Worm (Caenorhabditis elegans): ENCODE data around the gene Y105C5A.1268.
A peak's percentile ranks its signal among the peaks of the same experiment; 100 is the strongest.
"Not testable (repeated sequence)": the region's sequence is repeated elsewhere in the genome, so short reads cannot be mapped to it uniquely, and the experiment has no call there.

Y105C5A.1268 gene

DNA sequence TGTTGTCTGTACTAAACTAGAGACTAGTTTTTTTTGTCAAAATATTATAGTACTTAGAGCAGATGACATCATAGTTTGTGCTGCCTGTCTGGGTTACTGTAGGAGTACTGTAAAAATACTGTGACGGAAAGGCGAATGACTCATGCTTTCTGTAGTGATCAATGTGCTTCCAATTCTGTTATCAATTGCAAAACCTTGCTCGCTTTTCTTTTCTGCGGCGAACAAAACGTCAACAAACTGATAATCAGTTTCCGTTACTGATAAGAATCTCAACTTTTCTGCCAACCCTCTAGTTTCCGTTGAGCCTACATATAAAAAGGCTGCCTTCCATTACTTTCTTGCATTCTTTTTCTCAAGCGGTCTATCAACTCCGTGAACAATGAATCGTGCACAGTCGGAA lies 5.4 kb downstream of the Y105C5A.1268 start, which contains the start of gene Y105C5A.13:
Y105C5A.13 (plus strand) TSS at position 380 of the 400 bp plus-strand sequence.
- TF ChIP-seq dao-5 (tag; optimal IDR thresholded peaks at IDR 0.05) (no peak), W03F9.2 (tag; optimal IDR thresholded peaks at IDR 0.05) (no peak), him-1 (tag; optimal IDR thresholded peaks at IDR 0.05) (no peak)

DNA sequence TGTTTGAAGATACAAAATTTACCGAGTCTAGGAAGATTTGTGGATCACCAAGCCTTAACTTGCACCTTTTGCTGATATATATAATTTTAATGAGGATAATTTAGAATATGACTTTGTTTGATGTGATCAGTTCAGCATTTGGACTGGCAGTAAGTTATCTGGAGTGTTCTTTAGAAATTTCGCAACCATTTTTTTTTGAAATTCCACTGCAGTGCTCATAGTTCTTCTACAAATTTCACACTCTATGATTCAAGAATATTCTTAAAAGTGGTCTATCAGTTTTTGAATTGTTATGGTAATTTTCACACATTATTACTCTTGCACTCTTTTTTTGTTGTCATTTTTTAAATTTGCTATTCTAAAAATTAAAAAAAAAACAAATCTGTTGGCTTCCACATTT lies 7.0 kb downstream of the Y105C5A.1268 start:
- TF ChIP-seq W03F9.2 (tag; optimal IDR thresholded peaks at IDR 0.05): no peak
- no peak for TF ChIP-seq him-1 (tag; optimal IDR thresholded peaks at IDR 0.05)
- TF ChIP-seq dao-5 (tag; optimal IDR thresholded peaks at IDR 0.05): no peak

DNA sequence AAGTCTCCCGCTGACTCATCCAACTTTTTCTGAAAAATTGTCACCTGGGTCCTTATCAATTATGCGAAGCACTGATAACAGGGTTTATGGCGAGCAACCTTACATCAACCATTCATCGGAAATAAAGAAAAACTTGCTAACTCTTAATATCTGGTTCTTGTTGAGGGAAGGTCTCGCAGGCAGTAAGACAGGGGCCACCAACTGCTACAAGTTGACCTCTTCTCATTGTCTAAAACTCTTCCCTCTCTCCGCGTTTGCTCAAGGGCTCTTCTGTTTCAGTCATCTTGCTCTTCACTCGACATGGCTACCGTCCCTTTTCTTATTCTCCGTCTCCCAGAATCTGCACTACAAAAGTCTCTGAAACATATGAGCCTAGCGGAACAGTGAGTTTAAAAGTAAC lies 10.8 kb downstream of the Y105C5A.1268 start, which contains the start of gene Y105C5A.10:
Y105C5A.10 (plus strand) TSS at position 301 of the 400 bp plus-strand sequence.
- not testable (repeated sequence) for TF ChIP-seq dao-5, him-1, W03F9.2 (tag; optimal IDR thresholded peaks at IDR 0.05)

DNA sequence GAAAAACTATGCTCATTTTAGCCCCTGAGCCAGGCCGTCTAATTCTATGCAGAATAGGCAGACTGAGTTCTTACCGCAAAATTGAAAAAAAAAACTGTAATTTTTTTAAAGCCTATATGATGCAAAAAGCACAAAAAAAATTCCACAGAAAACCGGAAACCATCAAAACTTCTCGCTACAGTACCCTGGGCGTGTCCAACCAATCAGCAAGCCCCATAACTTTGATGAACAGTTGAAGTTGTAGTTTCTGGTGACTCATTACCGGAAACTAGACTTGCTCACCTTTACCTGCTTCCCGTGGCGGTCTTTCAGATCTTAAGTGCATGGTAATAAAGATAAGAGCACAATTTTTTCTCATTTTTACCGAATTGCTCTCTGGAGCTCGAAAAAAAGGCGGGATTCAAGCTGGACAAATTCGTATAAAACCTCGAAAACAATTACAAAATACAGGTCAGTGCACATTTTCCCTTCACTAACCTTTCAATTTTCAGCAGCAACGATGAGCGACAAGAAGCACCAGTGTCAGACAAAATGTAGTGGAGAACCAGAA lies 12.0 kb downstream of the Y105C5A.1268 start, which contains the start of gene Y105C5A.1274:
Y105C5A.1274 (plus strand) TSS at position 500 of the 550 bp plus-strand sequence.
- TF ChIP-seq dao-5, him-1, W03F9.2 (tag; optimal IDR thresholded peaks at IDR 0.05): not testable (repeated sequence)

DNA sequence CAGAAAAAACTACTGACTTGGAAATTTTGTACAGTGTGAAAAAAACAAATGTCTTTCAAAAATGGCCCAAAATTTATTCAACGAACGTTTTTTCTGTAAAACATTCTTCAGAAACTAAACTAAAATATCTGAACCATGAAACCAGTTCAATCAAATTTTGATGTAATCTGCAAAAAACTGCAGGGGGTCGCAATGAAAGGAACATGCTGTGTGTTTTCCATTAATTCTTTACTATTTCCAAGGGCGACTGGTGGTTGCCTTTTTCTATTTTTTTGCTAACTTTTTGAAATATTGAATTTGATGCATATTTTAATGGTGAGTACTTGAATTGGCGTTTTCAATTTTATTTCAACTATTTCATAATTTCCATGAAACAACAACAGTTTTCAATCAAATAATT lies 15.1 kb downstream of the Y105C5A.1268 start, which contains the start of gene Y105C5A.9:
Y105C5A.9 (plus strand) TSS at position 301 of the 400 bp plus-strand sequence.
- TF ChIP-seq dao-5 (tag; optimal IDR thresholded peaks at IDR 0.05) (no peak), him-1 (tag; optimal IDR thresholded peaks at IDR 0.05) (no peak), W03F9.2 (tag; optimal IDR thresholded peaks at IDR 0.05) (no peak)

DNA sequence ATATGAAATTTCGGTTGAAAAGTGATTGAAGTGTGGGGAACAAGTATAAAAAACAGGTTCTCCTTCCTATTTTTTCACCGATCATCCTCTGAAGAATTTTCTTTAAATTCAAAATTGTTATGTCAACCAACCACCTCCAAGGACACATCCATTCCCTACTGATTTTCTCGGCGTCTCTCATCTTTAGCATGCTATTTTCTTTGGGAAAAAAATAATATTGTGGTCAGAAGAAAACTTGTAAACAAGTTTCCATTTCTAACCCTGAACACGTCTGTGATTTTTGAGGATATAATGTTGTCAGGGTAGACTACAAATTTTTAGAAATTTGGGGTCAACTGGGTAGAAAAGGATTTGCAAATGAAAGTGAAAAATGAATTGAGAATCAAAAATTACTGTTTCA lies 28.6 kb downstream of the Y105C5A.1268 start:
- TF ChIP-seq him-1 (tag; optimal IDR thresholded peaks at IDR 0.05): no peak
- no peak for TF ChIP-seq dao-5 (tag; optimal IDR thresholded peaks at IDR 0.05)
- no peak for TF ChIP-seq W03F9.2 (tag; optimal IDR thresholded peaks at IDR 0.05)

DNA sequence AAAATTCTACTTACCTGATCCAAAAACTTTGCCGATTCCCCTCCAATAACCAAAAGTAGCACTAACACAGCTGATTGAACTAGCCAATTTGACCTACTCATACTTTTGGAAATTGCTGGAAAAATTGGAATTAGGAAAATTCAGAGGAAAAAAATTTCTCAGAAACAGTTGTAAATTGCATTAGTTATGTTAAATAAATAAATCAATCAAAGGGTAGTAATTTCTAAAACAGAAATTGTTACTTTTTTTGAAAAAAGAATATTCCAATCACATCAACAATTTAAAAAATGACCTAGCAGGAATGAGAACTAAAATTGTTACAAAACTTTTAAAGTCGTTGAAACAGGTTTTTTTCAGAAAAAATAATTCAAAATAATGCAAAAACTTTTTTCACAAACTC lies 29.3 kb downstream of the Y105C5A.1268 start, which contains the start of gene Y105C5A.8:
Y105C5A.8 (minus strand) TSS at position 101 of the 400 bp plus-strand sequence.
- TF ChIP-seq him-1 (tag; optimal IDR thresholded peaks at IDR 0.05) (no peak), dao-5 (tag; optimal IDR thresholded peaks at IDR 0.05) (no peak), W03F9.2 (tag; optimal IDR thresholded peaks at IDR 0.05) (no peak)

DNA sequence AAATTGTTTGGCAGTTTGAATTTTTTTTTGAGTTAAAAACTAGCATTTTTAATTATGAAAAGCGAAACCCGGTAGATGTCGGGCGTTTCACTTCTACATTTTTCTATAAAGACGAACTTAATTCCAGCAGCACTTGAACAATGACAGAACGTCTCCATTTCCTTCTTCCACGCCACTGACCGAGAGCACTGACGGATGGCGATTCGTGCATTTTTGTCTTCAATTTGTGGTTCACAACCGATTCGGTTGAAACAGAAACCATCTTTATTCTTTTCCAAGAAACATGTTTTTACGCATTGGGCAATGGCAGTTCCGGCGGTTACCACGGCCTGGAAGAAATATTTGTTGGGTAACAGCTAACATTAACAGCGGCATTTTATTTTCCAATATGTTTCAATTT lies 33.1 kb downstream of the Y105C5A.1268 start:
- TF ChIP-seq dao-5 (tag; optimal IDR thresholded peaks at IDR 0.05) (no peak), W03F9.2 (tag; optimal IDR thresholded peaks at IDR 0.05) (no peak), him-1 (tag; optimal IDR thresholded peaks at IDR 0.05) (no peak)

DNA sequence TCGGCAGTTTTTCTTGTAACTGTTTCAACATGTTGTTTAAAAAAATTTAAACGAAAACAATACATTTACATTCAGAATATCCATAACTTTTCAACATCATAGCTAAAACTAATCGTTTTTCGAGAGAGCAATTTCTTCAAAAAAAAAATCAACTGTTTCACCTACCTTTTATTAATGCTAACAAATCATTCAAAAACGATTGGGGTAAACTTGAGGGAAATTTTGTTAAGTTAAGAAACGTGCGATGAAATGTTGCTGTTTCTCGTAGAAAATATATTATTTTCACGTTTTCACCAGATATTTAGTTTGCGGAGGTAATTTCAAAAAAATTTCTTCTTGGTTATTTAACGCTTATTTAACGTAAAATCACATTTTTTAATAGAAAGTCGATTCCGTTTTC lies 39.9 kb downstream of the Y105C5A.1268 start:
- no peak for TF ChIP-seq W03F9.2 (tag; optimal IDR thresholded peaks at IDR 0.05)
- no peak for TF ChIP-seq him-1 (tag; optimal IDR thresholded peaks at IDR 0.05)
- no peak for TF ChIP-seq dao-5 (tag; optimal IDR thresholded peaks at IDR 0.05)

DNA sequence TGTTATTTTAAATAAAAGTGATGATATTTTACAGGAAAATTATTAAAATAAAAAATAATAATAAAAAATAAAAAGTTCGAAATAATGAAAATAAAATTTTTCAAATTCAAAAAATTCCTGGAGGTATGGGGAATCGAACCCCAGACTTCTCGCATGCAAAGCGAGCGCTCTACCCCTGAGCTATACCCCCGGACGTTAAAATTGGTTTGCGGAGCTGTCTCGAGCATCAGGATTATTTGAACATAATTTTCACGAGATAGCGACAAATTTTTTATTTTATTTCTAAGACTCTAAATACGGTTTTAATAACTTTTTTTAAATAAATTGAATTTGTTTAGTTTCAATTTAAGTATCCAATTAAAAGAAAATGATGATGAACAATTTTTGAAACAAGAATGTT lies 42.1 kb downstream of the Y105C5A.1268 start:
- peak; percentile 25 for TF ChIP-seq W03F9.2 (tag; optimal IDR thresholded peaks at IDR 0.05)
- no peak for TF ChIP-seq him-1 (tag; optimal IDR thresholded peaks at IDR 0.05)

Data from whole organism, L4/young adult.